Fruit fly (Drosophila melanogaster): ENCODE data around the gene CG12985.

The CG12985 gene

DNA sequence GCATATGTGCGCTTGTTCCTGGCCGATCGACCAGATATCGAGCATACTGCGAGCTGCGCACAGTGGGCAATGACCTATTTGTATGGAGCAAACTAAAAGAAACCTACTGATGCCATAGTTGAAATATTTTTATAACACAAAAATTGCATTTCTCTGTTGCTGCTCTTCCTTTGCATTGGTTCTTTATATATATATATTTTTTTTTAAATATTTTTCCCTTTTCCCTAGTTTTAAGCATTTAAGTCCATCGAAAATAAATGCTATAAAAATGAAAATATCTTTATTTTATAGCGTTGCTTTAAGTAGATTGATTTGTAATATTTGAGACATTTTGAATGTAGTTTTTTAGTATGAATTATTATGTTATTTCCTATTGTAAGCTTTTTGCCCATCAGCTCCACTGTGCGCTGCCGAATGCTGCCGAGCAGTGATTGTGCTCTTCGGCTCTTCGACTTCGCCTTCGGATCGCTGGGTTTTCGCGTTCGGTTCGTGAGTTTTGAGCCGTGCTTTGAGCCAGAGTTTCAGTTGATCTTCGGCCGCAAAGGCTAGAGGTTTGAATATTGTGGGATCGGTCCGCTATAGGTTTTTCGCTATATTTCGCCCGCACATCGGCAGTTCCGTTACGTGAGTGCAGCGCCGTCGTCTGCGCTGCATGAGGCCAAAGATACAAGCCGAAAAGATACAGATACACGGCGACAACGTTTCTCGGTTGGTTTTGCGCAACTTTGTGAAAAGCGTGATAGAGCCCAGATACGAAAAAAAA is 27.6 kb downstream of the CG12985 start, which contains the start of gene CG6847 (continued):
- TF ChIP-seq ato (GFP tag; IDR thresholded peaks at IDR 0.05; ENCODE audit: partially characterized antibody) (no peak), wor (GFP tag; IDR thresholded peaks at IDR 0.05) (peak; percentile 41; the same call in 1 of the 2 replicates), CG17568 (GFP tag; optimal IDR thresholded peaks at IDR 0.05) (peak; percentile 5), GATAe (GFP tag; conservative IDR thresholded peaks at IDR 0.05) (no peak), NC2β (GFP tag; optimal IDR thresholded peaks at IDR 0.05) (no peak), Ets65A (GFP tag) (peak; percentile 90), CG16815 (GFP tag; optimal IDR thresholded peaks at IDR 0.05) (peak; percentile 69), Abd-B (GFP tag; optimal IDR thresholded peaks at IDR 0.05) (peak; percentile 71), nau (GFP tag; optimal IDR thresholded peaks at IDR 0.05) (no peak), CG10959 (GFP tag; IDR thresholded peaks at IDR 0.05) (no peak), D (optimal IDR thresholded peaks at IDR 0.05) (no peak), D (GFP tag; optimal IDR thresholded peaks at IDR 0.05) (peak; percentile 54), CG14014 (GFP tag; IDR thresholded peaks at IDR 0.05) (no peak), CG9797 (GFP tag; optimal IDR thresholded peaks at IDR 0.05) (no peak), CG18262 (tag; optimal IDR thresholded peaks at IDR 0.05) (peak; percentile 85), ATbp (GFP tag; optimal IDR thresholded peaks at IDR 0.05) (peak; percentile 66), CG32532 (GFP tag; IDR thresholded peaks at IDR 0.05) (peak; percentile 69), CG43689 (GFP tag; IDR thresholded peaks at IDR 0.05) (no peak), Deaf1 (tag; optimal IDR thresholded peaks at IDR 0.05) (peak; percentile 98), CG7839 (tag; optimal IDR thresholded peaks at IDR 0.05) (peak; percentile 81), CG2712 (tag; optimal IDR thresholded peaks at IDR 0.05) (peak; percentile 76), CG14860 (GFP tag; IDR thresholded peaks at IDR 0.05; ENCODE audit: partially characterized antibody) (no peak), Dek (tag; optimal IDR thresholded peaks at IDR 0.05) (peak; percentile 59), CG13894 (tag; optimal IDR thresholded peaks at IDR 0.05) (peak; percentile 65), seq (GFP tag; IDR thresholded peaks at IDR 0.05) (no peak; the same call in 1 of the 2 replicates), Vsx1 (GFP tag; optimal IDR thresholded peaks at IDR 0.05) (peak; percentile 60), unc-4 (GFP tag; IDR thresholded peaks at IDR 0.05; ENCODE audit: partially characterized antibody) (no peak), zen2 (GFP tag; IDR thresholded peaks at IDR 0.05; ENCODE audit: partially characterized antibody) (no peak; the same call in 2 of the 3 replicates), CG1529 (GFP tag; optimal IDR thresholded peaks at IDR 0.05) (peak; percentile 54), run (tag; optimal IDR thresholded peaks at IDR 0.05) (no peak), pzg (GFP tag; optimal IDR thresholded peaks at IDR 0.05) (no peak), CG31365 (tag; optimal IDR thresholded peaks at IDR 0.05) (no peak), CG34376 (GFP tag; optimal IDR thresholded peaks at IDR 0.05) (no peak), Ptx1 (GFP tag; IDR thresholded peaks at IDR 0.05) (peak; percentile 69), CG1024 (GFP tag; IDR thresholded peaks at IDR 0.05) (no peak), eve (GFP tag; optimal IDR thresholded peaks at IDR 0.05) (no peak), kni (GFP tag; optimal IDR thresholded peaks at IDR 0.05) (no peak), dm (GFP tag; optimal IDR thresholded peaks at IDR 0.05) (no peak), CG10431 (GFP tag; optimal IDR thresholded peaks at IDR 0.05) (peak; percentile 49), CG7987 (GFP tag; optimal IDR thresholded peaks at IDR 0.05) (no peak), CG30403 (GFP tag; optimal IDR thresholded peaks at IDR 0.05) (peak; percentile 80), CG17328 (GFP tag; IDR thresholded peaks at IDR 0.05) (0 out of 2 replicates have a peak, but pooled peaks have one; percentile 31), Hr3 (GFP tag; optimal IDR thresholded peaks at IDR 0.05) (peak; percentile 60), CG6813 (GFP tag; optimal IDR thresholded peaks at IDR 0.05) (no peak), CG7556 (GFP tag; optimal IDR thresholded peaks at IDR 0.05) (peak; percentile 93), CG13624 (GFP tag; optimal IDR thresholded peaks at IDR 0.05) (no peak), lmd (GFP tag; IDR thresholded peaks at IDR 0.05) (peak; percentile 60), CG17612 (GFP tag; IDR thresholded peaks at IDR 0.05) (no peak), CG14667 (GFP tag; IDR thresholded peaks at IDR 0.05) (peak; percentile 46; the same call in 1 of the 2 replicates)

Data from whole organism, embryonic.